Worm (Caenorhabditis elegans) whole organism, L2 larva: ENCODE measurements around the gene K11H3.8.

ENCODE experiments used
- C34F6.9 ChIP-seq: fragments of 150-350 bp; optimal IDR thresholded peaks from 2 replicates; lab custom pipeline; 2014; ENCODE audit warnings: missing biosample characterization, missing genetic modification characterization
- F13H6.1 ChIP-seq: sonication (generic microtip); optimal IDR thresholded peaks from 2 replicates; lab custom pipeline; 2016; ENCODE audit warnings: missing genetic modification characterization, missing compliant biosample characterization
- Y55F3AM.14 ChIP-seq: fragments of 200-800 bp; sonication (Bioruptor generic); optimal IDR thresholded peaks from 2 replicates; lab custom pipeline; 2018; ENCODE audit warnings: mild to moderate bottlenecking, missing genetic modification characterization, missing compliant biosample characterization
- ZK546.5 ChIP-seq: sonication (generic microtip); optimal IDR thresholded peaks from 2 replicates; lab custom pipeline; 2017; ENCODE audit warnings: missing biosample characterization, missing genetic modification characterization
- alr-1 ChIP-seq: fragments of 150-350 bp; optimal IDR thresholded peaks from 2 replicates; lab custom pipeline; 2014; ENCODE audit warnings: missing biosample characterization, missing genetic modification characterization
- aly-2 ChIP-seq: fragments of 150-350 bp; optimal IDR thresholded peaks from 2 replicates; lab custom pipeline; 2014; ENCODE audit warnings: missing biosample characterization, missing genetic modification characterization
- ama-1 ChIP-seq: fragments of 150-350 bp; optimal IDR thresholded peaks from 2 replicates; lab custom pipeline; 2018; ENCODE audit warnings: inconsistent platforms
- ceh-16 ChIP-seq: fragments of 150-350 bp; optimal IDR thresholded peaks from 2 replicates; lab custom pipeline; 2014; ENCODE audit warnings: missing biosample characterization, missing genetic modification characterization
- crh-2 ChIP-seq: sonication (generic microtip); optimal IDR thresholded peaks from 2 replicates; lab custom pipeline; 2017; ENCODE audit warnings: missing biosample characterization, missing genetic modification characterization
- egl-27 ChIP-seq: sonication (generic microtip); optimal IDR thresholded peaks from 3 replicates; lab custom pipeline; 2017; ENCODE audit warnings: missing biosample characterization, missing genetic modification reagents, missing genetic modification characterization
- fos-1 ChIP-seq: fragments of 150-350 bp; optimal IDR thresholded peaks from 2 replicates; lab custom pipeline; 2014; ENCODE audit warnings: missing biosample characterization, missing genetic modification characterization
- gmeb-1 ChIP-seq: fragments of 150-350 bp; optimal IDR thresholded peaks from 2 replicates; lab custom pipeline; 2014; ENCODE audit warnings: missing biosample characterization, missing genetic modification characterization
- lin-11 ChIP-seq: fragments of 150-350 bp; sonication (generic microtip); optimal IDR thresholded peaks from 2 replicates; lab custom pipeline; 2014; ENCODE audit warnings: missing biosample characterization, missing genetic modification characterization, inconsistent platforms, mixed read lengths
- lin-13 ChIP-seq: fragments of 150-350 bp; optimal IDR thresholded peaks from 2 replicates; lab custom pipeline; 2014; ENCODE audit warnings: missing biosample characterization, missing genetic modification reagents, missing genetic modification characterization
- lin-39 ChIP-seq: fragments of 150-350 bp; optimal IDR thresholded peaks from 2 replicates; lab custom pipeline; 2014; ENCODE audit warnings: missing biosample characterization, missing genetic modification reagents, missing genetic modification characterization
- lsy-2 ChIP-seq, 2 experiments: fragments of 150-350 bp in 1 of 2; sonication (generic microtip) in 1 of 2; optimal IDR thresholded peaks; 2 replicates each; lab custom pipeline; 2014 to 2017; ENCODE audit warnings: missing biosample characterization in 2 of 2, missing genetic modification characterization in 2 of 2
- mab-5 ChIP-seq: fragments of 150-350 bp; optimal IDR thresholded peaks from 2 replicates; lab custom pipeline; 2014; ENCODE audit warnings: missing biosample characterization, missing genetic modification characterization
- mbf-1 ChIP-seq: sonication (generic microtip); optimal IDR thresholded peaks from 2 replicates; lab custom pipeline; 2017; ENCODE audit warnings: missing biosample characterization, missing genetic modification characterization
- nhr-10 ChIP-seq: sonication (generic microtip); optimal IDR thresholded peaks from 2 replicates; lab custom pipeline; 2017; ENCODE audit warnings: missing biosample characterization, missing genetic modification characterization
- nhr-11 ChIP-seq: fragments of 150-350 bp; optimal IDR thresholded peaks from 2 replicates; lab custom pipeline; 2014; ENCODE audit warnings: missing biosample characterization, missing genetic modification characterization
- nhr-12 ChIP-seq: fragments of 150-350 bp; optimal IDR thresholded peaks from 2 replicates; lab custom pipeline; 2014; ENCODE audit warnings: missing biosample characterization, missing genetic modification characterization
- nhr-129 ChIP-seq: fragments of 150-350 bp; optimal IDR thresholded peaks from 2 replicates; lab custom pipeline; 2014; ENCODE audit warnings: missing biosample characterization, missing genetic modification characterization
- nhr-21 ChIP-seq: fragments of 150-350 bp; optimal IDR thresholded peaks from 2 replicates; lab custom pipeline; 2014; ENCODE audit warnings: missing biosample characterization, missing genetic modification characterization
- nhr-23 ChIP-seq: fragments of 150-350 bp; optimal IDR thresholded peaks from 2 replicates; lab custom pipeline; 2014; ENCODE audit warnings: missing biosample characterization, missing genetic modification reagents, missing genetic modification characterization
- nhr-237 ChIP-seq: fragments of 150-350 bp; optimal IDR thresholded peaks from 2 replicates; lab custom pipeline; 2014; ENCODE audit warnings: missing biosample characterization, missing genetic modification characterization
- nhr-25 ChIP-seq: fragments of 150-350 bp; sonication (generic microtip); optimal IDR thresholded peaks from 3 replicates; lab custom pipeline; 2014; ENCODE audit warnings: missing biosample characterization, missing genetic modification characterization
- nhr-77 ChIP-seq: fragments of 150-350 bp; optimal IDR thresholded peaks from 2 replicates; lab custom pipeline; 2014; ENCODE audit warnings: missing biosample characterization, missing genetic modification characterization
- sem-4 ChIP-seq: fragments of 150-350 bp; optimal IDR thresholded peaks from 2 replicates; lab custom pipeline; 2014; ENCODE audit warnings: missing biosample characterization, missing genetic modification reagents, missing genetic modification characterization
- skn-1 ChIP-seq: sonication (generic microtip); optimal IDR thresholded peaks from 2 replicates; lab custom pipeline; 2017; ENCODE audit warnings: missing biosample characterization, missing genetic modification characterization
- sma-3 ChIP-seq: sonication (generic microtip); optimal IDR thresholded peaks from 2 replicates; lab custom pipeline; 2016; ENCODE audit warnings: missing genetic modification reagents, missing genetic modification characterization, missing compliant biosample characterization
- sma-9 ChIP-seq, 2 experiments: fragments of 150-350 bp in 1 of 2; sonication (generic microtip) in 1 of 2; optimal IDR thresholded peaks; 2 replicates each; lab custom pipeline; 2014 to 2016; ENCODE audit warnings: missing genetic modification characterization in 2 of 2, mild to moderate bottlenecking in 1 of 2, missing biosample characterization in 1 of 2, missing compliant biosample characterization in 1 of 2, missing genetic modification reagents in 1 of 2, moderate library complexity in 1 of 2
- unc-39 ChIP-seq: fragments of 150-350 bp; optimal IDR thresholded peaks from 2 replicates; lab custom pipeline; 2014; ENCODE audit warnings: missing biosample characterization, missing genetic modification characterization
- unc-55 ChIP-seq: fragments of 150-350 bp; sonication (generic microtip); optimal IDR thresholded peaks from 3 replicates; lab custom pipeline; 2014; ENCODE audit warnings: missing biosample characterization, missing genetic modification reagents, missing genetic modification characterization
- unc-62 ChIP-seq: fragments of 150-350 bp; optimal IDR thresholded peaks from 2 replicates; lab custom pipeline; 2014; ENCODE audit warnings: missing biosample characterization, missing genetic modification reagents, missing genetic modification characterization
- zag-1 ChIP-seq: fragments of 150-350 bp; optimal IDR thresholded peaks from 2 replicates; lab custom pipeline; 2014; ENCODE audit warnings: missing biosample characterization, missing genetic modification characterization
- ztf-1 ChIP-seq: fragments of 200-800 bp; sonication (Bioruptor generic); conservative IDR thresholded peaks from 2 replicates; pipeline ENCODE4 v1.3.6; 2022; ENCODE audit warnings: missing genetic modification characterization, missing compliant biosample characterization
- ztf-4 ChIP-seq: fragments of 150-350 bp; optimal IDR thresholded peaks from 2 replicates; lab custom pipeline; 2014; ENCODE audit warnings: missing biosample characterization, missing genetic modification characterization

The K11H3.8 gene

ce11 chrIII:9832569-9832968 is 2.4 kb upstream of the K11H3.8 start:
- TF ChIP-seq nhr-237 (tag; lab: Kevin White, UChicago) (no peak), nhr-129 (no peak), lin-11 (tag; lab: Kevin White, UChicago) (no peak)
- TF ChIP-seq, all 48 proteins: peak for 0

DNA sequence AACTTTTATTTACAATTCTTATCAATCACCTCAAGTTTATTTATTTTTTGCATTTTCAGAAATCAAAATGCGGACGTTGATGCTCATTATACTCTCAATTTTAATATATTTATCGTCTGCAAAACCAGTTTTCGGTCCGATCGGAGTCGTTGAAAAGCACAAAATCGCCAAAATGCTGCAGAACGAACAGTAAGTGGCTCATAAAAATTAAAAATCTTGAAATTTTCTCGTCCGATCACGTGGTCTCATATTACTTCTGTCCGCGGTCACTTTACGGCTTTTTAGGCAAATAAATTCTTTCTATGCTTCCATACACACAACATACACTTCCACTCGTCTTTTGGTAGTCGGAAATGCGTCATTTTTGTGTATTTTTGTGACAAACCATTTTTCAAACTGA is 8.7 kb downstream of the K11H3.8 start, which contains the start of gene K11H3.5:
Gene K11H3.5, plus strand, starts transcription at position 54 of the 400 bp plus-strand sequence.
- TF ChIP-seq unc-39 (tag; lab: Kevin White, UChicago) (no peak), nhr-21 (tag; lab: Kevin White, UChicago) (no peak)

ce11 chrIII:9846093-9846492 is 11.1 kb downstream of the K11H3.8 start, which contains the start of gene K11H3.2:
K11H3.2 (plus strand) TSS chrIII:9846393.
- no peak for TF ChIP-seq Y55F3AM.14
- no peak for TF ChIP-seq mab-5
- no peak for TF ChIP-seq aly-2 (tag; lab: Kevin White, UChicago)
- TF ChIP-seq, all 48 proteins: peak for 0

DNA sequence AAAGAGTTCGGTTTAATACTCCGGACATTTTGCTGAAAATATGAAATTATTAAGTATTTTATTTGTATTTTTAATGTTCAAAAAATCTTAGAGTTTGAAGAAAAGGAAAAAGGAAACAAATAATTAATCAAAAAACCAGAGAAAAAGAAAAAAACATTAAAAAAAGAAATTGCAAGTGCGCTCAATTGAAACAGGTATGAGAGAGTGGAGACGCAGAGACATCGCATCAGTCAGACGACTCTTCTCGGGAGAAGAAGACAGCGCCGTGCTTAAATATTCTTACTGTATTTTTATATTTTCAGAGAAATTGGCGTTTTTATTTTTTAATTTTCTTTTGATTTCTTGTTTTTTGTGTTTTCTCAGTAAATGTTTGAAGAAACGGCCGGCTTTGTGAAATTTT is 13.1 kb downstream of the K11H3.8 start, which contains the start of gene mrpl-36:
Gene mrpl-36, minus strand, starts transcription at position 34 of the 400 bp plus-strand sequence.
- TF ChIP-seq nhr-77 (tag; lab: Kevin White, UChicago): no peak
- peak; percentile 14 for TF ChIP-seq sem-4 (tag; lab: Kevin White, UChicago)
- peak; percentile 73 for TF ChIP-seq unc-55 (GFP tag; lab: Kevin White, UChicago)
- peak; percentile 72 for TF ChIP-seq C34F6.9
- TF ChIP-seq nhr-23: no peak
- TF ChIP-seq sma-3 (GFP tag; lab: Kevin White, UChicago): no peak
- TF ChIP-seq lin-13 (GFP tag; lab: Kevin White, UChicago): peak; percentile 24
- TF ChIP-seq unc-39 (tag; lab: Kevin White, UChicago): no peak
- peak; percentile 27 for TF ChIP-seq fos-1
- no peak for TF ChIP-seq mbf-1 (tag; lab: Kevin White, UChicago)
- no peak for TF ChIP-seq crh-2 (tag; lab: Kevin White, UChicago)
- TF ChIP-seq ztf-1 (GFP tag; lab: Robert Waterston, UW): no peak
- TF ChIP-seq nhr-25 (tag; lab: Kevin White, UChicago): no peak
- no peak for TF ChIP-seq gmeb-1 (tag; lab: Kevin White, UChicago)
- no peak for TF ChIP-seq nhr-11 (tag; lab: Kevin White, UChicago)
- peak; percentile 33 for TF ChIP-seq nhr-129
- TF ChIP-seq lsy-2 (tag; optimal IDR thresholded peaks at IDR 0.05; lab: Kevin White, UChicago): peak in 1 of 2 experiments; percentile 67
- no peak for TF ChIP-seq sma-9 (GFP tag; optimal IDR thresholded peaks at IDR 0.05; lab: Kevin White, UChicago)
- TF ChIP-seq sma-9 (tag; optimal IDR thresholded peaks at IDR 0.05; lab: Kevin White, UChicago): no peak
- no peak for TF ChIP-seq nhr-10 (tag; lab: Kevin White, UChicago)
- TF ChIP-seq lin-39: no peak
- TF ChIP-seq mab-5: no peak
- TF ChIP-seq ceh-16 (tag; lab: Kevin White, UChicago): no peak

DNA sequence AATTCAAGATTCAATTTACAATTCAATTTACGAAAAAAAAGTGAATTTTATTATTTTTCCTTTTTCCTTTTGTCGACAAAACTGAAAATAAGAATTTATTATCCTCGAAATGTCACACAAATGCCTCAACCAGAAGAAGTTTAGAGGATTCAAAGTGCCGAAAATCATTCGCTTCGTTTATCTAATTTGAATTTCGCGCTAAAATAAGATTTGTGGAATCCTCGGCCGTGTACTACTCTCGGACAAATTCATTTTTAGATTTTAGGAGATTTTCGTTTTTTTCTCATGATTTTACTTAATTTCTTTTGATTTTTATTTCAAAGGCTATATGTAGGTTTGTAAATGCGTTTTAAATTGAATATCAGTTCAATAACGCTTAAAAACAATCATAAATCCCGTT is 13.6 kb downstream of the K11H3.8 start:
- TF ChIP-seq nhr-237 (tag; lab: Kevin White, UChicago) (no peak), nhr-11 (tag; lab: Kevin White, UChicago) (no peak), nhr-12 (tag; lab: Kevin White, UChicago) (no peak), nhr-129 (no peak), zag-1 (tag; lab: Kevin White, UChicago) (no peak), C34F6.9 (no peak), sma-9 (GFP tag; optimal IDR thresholded peaks at IDR 0.05; lab: Kevin White, UChicago) (no peak), sma-9 (tag; optimal IDR thresholded peaks at IDR 0.05; lab: Kevin White, UChicago) (no peak), ZK546.5 (no peak), F13H6.1 (no peak), egl-27 (tag; lab: Kevin White, UChicago) (no peak), Y55F3AM.14 (no peak), lin-39 (no peak), ztf-4 (tag; lab: Kevin White, UChicago) (no peak), ama-1 (lab: Kevin White, UChicago) (no peak), nhr-21 (tag; lab: Kevin White, UChicago) (no peak), skn-1 (tag; lab: Kevin White, UChicago) (no peak), nhr-10 (tag; lab: Kevin White, UChicago) (no peak), alr-1 (tag; lab: Kevin White, UChicago) (no peak), unc-62 (no peak), gmeb-1 (tag; lab: Kevin White, UChicago) (no peak)
